Worm (Caenorhabditis elegans) whole organism, L4 larva: ENCODE data around the gene F58E6.8.

Source experiments
- D1046.2 ChIP-seq: fragments of 200-800 bp; sonication (Bioruptor generic); IDR thresholded peaks from 2 replicates; pipeline ENCODE4 v1.3.6; 2022; ENCODE audit warnings: missing genetic modification characterization, missing compliant biosample characterization
- F10B5.3 ChIP-seq: sonication (generic microtip); optimal IDR thresholded peaks from 2 replicates; lab custom pipeline; 2016; ENCODE audit warnings: mild to moderate bottlenecking, missing genetic modification characterization, missing compliant biosample characterization
- F37D6.2 ChIP-seq: sonication (generic microtip); optimal IDR thresholded peaks from 2 replicates; lab custom pipeline; 2016; ENCODE audit warnings: mild to moderate bottlenecking, missing genetic modification characterization, missing compliant biosample characterization
- F49E8.2 ChIP-seq: sonication (generic microtip); optimal IDR thresholded peaks from 2 replicates; lab custom pipeline; 2016; ENCODE audit warnings: missing compliant biosample characterization, mild to moderate bottlenecking, missing genetic modification characterization, borderline replicate concordance
- T26A8.4 ChIP-seq: fragments of 200-800 bp; sonication (Bioruptor generic); IDR thresholded peaks from 2 replicates; pipeline ENCODE4 v1.3.6; 2022; ENCODE audit warnings: missing genetic modification characterization, missing compliant biosample characterization
- Y5F2A.4 ChIP-seq: fragments of 200-800 bp; sonication (Bioruptor generic); optimal IDR thresholded peaks from 2 replicates; lab custom pipeline; 2018; ENCODE audit warnings: mild to moderate bottlenecking, missing genetic modification characterization, missing compliant biosample characterization
- arid-1 ChIP-seq: fragments of 200-800 bp; sonication (Bioruptor generic); conservative IDR thresholded peaks from 2 replicates; pipeline ENCODE4 v1.3.6; 2022; ENCODE audit warnings: missing genetic modification reagents, missing genetic modification characterization, missing compliant biosample characterization
- ceh-20 ChIP-seq: fragments of 200-800 bp; sonication (Bioruptor generic); IDR thresholded peaks from 2 replicates; pipeline ENCODE4 v1.3.6; 2022; ENCODE audit warnings: missing genetic modification reagents, missing genetic modification characterization, missing compliant biosample characterization
- ctbp-1 ChIP-seq: fragments of 200-800 bp; sonication (Bioruptor generic); IDR thresholded peaks from 2 replicates; pipeline ENCODE4 v1.3.6; 2022; ENCODE audit warnings: missing genetic modification reagents, missing genetic modification characterization, missing compliant biosample characterization
- daf-12 ChIP-seq: fragments of 150-350 bp; optimal IDR thresholded peaks from 2 replicates; lab custom pipeline; 2014; ENCODE audit warnings: missing biosample characterization, missing genetic modification reagents, missing genetic modification characterization
- daf-16 ChIP-seq, 3 experiments: sonication (generic microtip); optimal IDR thresholded peaks; 2 replicates each; lab custom pipeline; 2016 to 2017; ENCODE audit warnings: missing genetic modification characterization in 3 of 3, missing genetic modification reagents in 3 of 3, mild to moderate bottlenecking in 2 of 3, missing compliant biosample characterization in 2 of 3, missing biosample characterization in 1 of 3, moderate library complexity in 1 of 3
- daf-8 ChIP-seq: fragments of 200-800 bp; sonication (Bioruptor generic); IDR thresholded peaks from 2 replicates; pipeline ENCODE4 v1.3.6; 2022; ENCODE audit warnings: missing genetic modification characterization, missing compliant biosample characterization
- dmd-6 ChIP-seq: fragments of 200-800 bp; sonication (Bioruptor generic); IDR thresholded peaks from 2 replicates; pipeline ENCODE4 v1.3.6; 2022; ENCODE audit warnings: missing genetic modification reagents, missing genetic modification characterization, missing compliant biosample characterization
- dpl-1 ChIP-seq: fragments of 150-350 bp; optimal IDR thresholded peaks from 2 replicates; lab custom pipeline; 2014; ENCODE audit warnings: missing biosample characterization, missing genetic modification reagents, missing genetic modification characterization
- dve-1 ChIP-seq: sonication (generic microtip); optimal IDR thresholded peaks from 2 replicates; lab custom pipeline; 2017; ENCODE audit warnings: antibody characterized with exemption, mild to moderate bottlenecking, missing genetic modification characterization, missing compliant biosample characterization; ENCODE audit not compliant: insufficient read depth
- fkh-10 ChIP-seq: fragments of 150-350 bp; optimal IDR thresholded peaks from 2 replicates; lab custom pipeline; 2014; ENCODE audit warnings: missing biosample characterization, missing genetic modification reagents, missing genetic modification characterization
- hlh-30 ChIP-seq: sonication (generic microtip); optimal IDR thresholded peaks from 2 replicates; lab custom pipeline; 2017; ENCODE audit warnings: antibody characterized with exemption, mild to moderate bottlenecking, missing genetic modification characterization, missing compliant biosample characterization; ENCODE audit not compliant: insufficient read depth
- lim-7 ChIP-seq: fragments of 200-800 bp; sonication (Bioruptor generic); IDR thresholded peaks from 2 replicates; pipeline ENCODE4 v1.3.6; 2022; ENCODE audit warnings: missing genetic modification characterization, missing compliant biosample characterization
- lin-39 ChIP-seq: fragments of 150-350 bp; optimal IDR thresholded peaks from 2 replicates; lab custom pipeline; 2014; ENCODE audit warnings: missing biosample characterization, missing genetic modification reagents, missing genetic modification characterization
- madf-5 ChIP-seq, 2 experiments: fragments of 200-800 bp; sonication (Bioruptor generic); IDR thresholded peaks; 2 replicates each; pipeline ENCODE4 v1.3.6; 2022; ENCODE audit warnings: missing compliant biosample characterization in 2 of 2, missing genetic modification characterization in 2 of 2
- madf-9 ChIP-seq: fragments of 200-800 bp; sonication (Bioruptor generic); conservative IDR thresholded peaks from 2 replicates; pipeline ENCODE4 v1.3.6; 2022; ENCODE audit warnings: missing genetic modification reagents, missing genetic modification characterization, missing compliant biosample characterization
- mdt-29 ChIP-seq: fragments of 200-800 bp; sonication (Bioruptor generic); IDR thresholded peaks from 2 replicates; pipeline ENCODE4 v1.3.6; 2022; ENCODE audit warnings: missing genetic modification reagents, missing genetic modification characterization, missing compliant biosample characterization
- mep-1 ChIP-seq: fragments of 150-350 bp; sonication (generic microtip); optimal IDR thresholded peaks from 3 replicates; lab custom pipeline; 2014; ENCODE audit warnings: missing biosample characterization, missing genetic modification characterization
- nhr-11 ChIP-seq: fragments of 150-350 bp; optimal IDR thresholded peaks from 2 replicates; lab custom pipeline; 2014; ENCODE audit warnings: missing biosample characterization, missing genetic modification characterization
- nhr-237 ChIP-seq: sonication (generic microtip); optimal IDR thresholded peaks from 2 replicates; lab custom pipeline; 2017; ENCODE audit warnings: missing biosample characterization, missing genetic modification characterization
- nhr-41 ChIP-seq: fragments of 200-800 bp; sonication (Bioruptor generic); IDR thresholded peaks from 2 replicates; pipeline ENCODE4 v1.3.6; 2022; ENCODE audit warnings: missing genetic modification reagents, missing genetic modification characterization, missing compliant biosample characterization
- nhr-48 ChIP-seq: sonication (generic microtip); optimal IDR thresholded peaks from 2 replicates; lab custom pipeline; 2016; ENCODE audit warnings: mild to moderate bottlenecking, missing genetic modification characterization, missing compliant biosample characterization
- nhr-76 ChIP-seq: fragments of 150-350 bp; optimal IDR thresholded peaks from 2 replicates; lab custom pipeline; 2014; ENCODE audit warnings: missing biosample characterization, missing genetic modification characterization
- nhr-77 ChIP-seq: fragments of 150-350 bp; optimal IDR thresholded peaks from 2 replicates; lab custom pipeline; 2014; ENCODE audit warnings: missing biosample characterization, missing genetic modification characterization
- php-3 ChIP-seq: fragments of 200-800 bp; sonication (Bioruptor generic); IDR thresholded peaks from 2 replicates; pipeline ENCODE4 v1.3.6; 2022; ENCODE audit warnings: missing genetic modification reagents, missing genetic modification characterization, missing compliant biosample characterization
- saeg-2 ChIP-seq: fragments of 200-800 bp; sonication (Bioruptor generic); IDR thresholded peaks from 2 replicates; pipeline ENCODE4 v1.3.6; 2022; ENCODE audit warnings: missing genetic modification reagents, missing genetic modification characterization, missing compliant biosample characterization
- sdz-12 ChIP-seq: fragments of 200-800 bp; sonication (Bioruptor generic); optimal IDR thresholded peaks from 2 replicates; lab custom pipeline; 2018; ENCODE audit warnings: mild to moderate bottlenecking, missing genetic modification characterization, missing compliant biosample characterization
- set-16 ChIP-seq: fragments of 200-800 bp; sonication (Bioruptor generic); IDR thresholded peaks from 2 replicates; pipeline ENCODE4 v1.3.6; 2022; ENCODE audit warnings: missing genetic modification reagents, missing genetic modification characterization, missing compliant biosample characterization
- snpc-1.2 ChIP-seq: fragments of 200-800 bp; sonication (Bioruptor generic); IDR thresholded peaks from 2 replicates; pipeline ENCODE4 v1.3.6; 2022; ENCODE audit warnings: missing genetic modification reagents, missing genetic modification characterization, missing compliant biosample characterization
- spr-1 ChIP-seq: sonication (generic microtip); optimal IDR thresholded peaks from 2 replicates; lab custom pipeline; 2016; ENCODE audit warnings: mild to moderate bottlenecking, missing genetic modification characterization, missing compliant biosample characterization
- zfp-2 ChIP-seq: sonication (generic microtip); optimal IDR thresholded peaks from 2 replicates; lab custom pipeline; 2016; ENCODE audit warnings: mild to moderate bottlenecking, missing genetic modification characterization, missing compliant biosample characterization
- zfp-3 ChIP-seq: fragments of 200-800 bp; sonication (Bioruptor generic); conservative IDR thresholded peaks from 2 replicates; pipeline ENCODE4 v1.3.6; 2022; ENCODE audit warnings: missing genetic modification reagents, missing genetic modification characterization, missing compliant biosample characterization
- zip-11 ChIP-seq: fragments of 200-800 bp; sonication (Bioruptor generic); IDR thresholded peaks from 2 replicates; pipeline ENCODE4 v1.3.6; 2022; ENCODE audit warnings: missing genetic modification characterization, missing compliant biosample characterization
- ztf-11 ChIP-seq: fragments of 150-350 bp; optimal IDR thresholded peaks from 2 replicates; lab custom pipeline; 2014; ENCODE audit warnings: missing biosample characterization, missing genetic modification characterization
- ztf-7 ChIP-seq: fragments of 150-350 bp; optimal IDR thresholded peaks from 2 replicates; lab custom pipeline; 2014; ENCODE audit warnings: missing biosample characterization, missing genetic modification characterization

F58E6.8 gene

ce11 chrV:9786721-9787131 is 31.1 kb upstream of the F58E6.8 start, which contains the start of gene F46B6.6 (continued):
- TF ChIP-seq T26A8.4 (GFP tag; lab: Robert Waterston, UW) (no peak; the same call in 1 of the 2 replicates), snpc-1.2 (GFP tag; lab: Robert Waterston, UW) (peak; percentile 44; the same call in 1 of the 2 replicates), spr-1 (tag; lab: Kevin White, UChicago) (no peak), dpl-1 (GFP tag; lab: Kevin White, UChicago) (no peak), mdt-29 (GFP tag; lab: Robert Waterston, UW) (no peak), saeg-2 (GFP tag; lab: Robert Waterston, UW) (no peak), F10B5.3 (no peak), daf-16 (GFP tag; optimal IDR thresholded peaks at IDR 0.05; lab: Kevin White, UChicago) (no peak), daf-16 (tag; optimal IDR thresholded peaks at IDR 0.05; lab: Kevin White, UChicago) (no peak), hlh-30 (no peak), set-16 (no peak), madf-5 (GFP tag; IDR thresholded peaks at IDR 0.05; lab: Robert Waterston, UW) (no peak), fkh-10 (no peak), arid-1 (0 out of 2 replicates have a peak, but pooled peaks have one; percentile 21), ztf-7 (tag; lab: Kevin White, UChicago) (no peak), zfp-3 (GFP tag; lab: Robert Waterston, UW) (0 out of 2 replicates have a peak, but pooled peaks have one; percentile 10), madf-9 (GFP tag; lab: Robert Waterston, UW) (no peak), dve-1 (tag; lab: Kevin White, UChicago) (peak; percentile 3), F49E8.2 (tag; lab: Kevin White, UChicago) (no peak), nhr-77 (tag; lab: Kevin White, UChicago) (no peak), sdz-12 (GFP tag; lab: Kevin White, UChicago) (peak; percentile 80), ceh-20 (no peak), Y5F2A.4 (GFP tag; lab: Kevin White, UChicago) (peak; percentile 36), dmd-6 (peak; percentile 16; the same call in 1 of the 2 replicates), ctbp-1 (GFP tag; lab: Robert Waterston, UW) (no peak), lin-39 (no peak), zfp-2 (no peak), D1046.2 (GFP tag; lab: Robert Waterston, UW) (no peak), daf-12 (tag; lab: Kevin White, UChicago) (no peak), nhr-48 (peak; percentile 19), ztf-11 (tag; lab: Kevin White, UChicago) (no peak)

ce11 chrV:9784215-9784614 is 28.6 kb upstream of the F58E6.8 start:
- TF ChIP-seq spr-1 (tag; lab: Kevin White, UChicago) (no peak), T26A8.4 (GFP tag; lab: Robert Waterston, UW) (no peak), dve-1 (tag; lab: Kevin White, UChicago) (no peak), snpc-1.2 (GFP tag; lab: Robert Waterston, UW) (no peak), nhr-76 (tag; lab: Kevin White, UChicago) (no peak), mep-1 (tag; lab: Kevin White, UChicago) (no peak), saeg-2 (GFP tag; lab: Robert Waterston, UW) (no peak), zip-11 (GFP tag; lab: Robert Waterston, UW) (no peak)

DNA sequence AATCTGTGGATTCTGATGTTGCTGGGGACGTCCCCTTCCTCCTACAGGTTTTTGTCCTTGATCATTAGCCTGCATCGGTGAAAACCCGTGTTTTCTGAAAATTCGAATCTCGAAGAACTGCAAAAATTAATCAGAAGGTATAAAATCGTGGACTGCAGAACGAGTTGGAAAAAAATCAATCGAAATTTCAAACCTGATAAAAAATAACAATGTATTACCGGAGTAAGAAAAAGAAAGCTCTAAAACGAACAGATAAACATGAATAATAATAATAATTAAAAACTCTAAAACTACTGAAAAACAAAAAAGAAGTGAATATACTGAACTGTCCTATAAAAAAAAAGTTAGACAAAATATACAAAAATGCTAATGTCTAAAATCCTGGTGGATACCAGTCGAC is 27.3 kb upstream of the F58E6.8 start, which contains the start of gene F46B6.5:
TSS of gene F46B6.5 (minus strand) at position 101 of the 400 bp plus-strand sequence.
- TF ChIP-seq php-3 (GFP tag; lab: Robert Waterston, UW), result no peak
- no peak for TF ChIP-seq nhr-237 (tag; lab: Kevin White, UChicago)
- no peak for TF ChIP-seq nhr-41 (GFP tag; lab: Robert Waterston, UW)
- TF ChIP-seq F49E8.2 (tag; lab: Kevin White, UChicago), result no peak
- no peak for TF ChIP-seq nhr-11 (tag; lab: Kevin White, UChicago)
- TF ChIP-seq ztf-7 (tag; lab: Kevin White, UChicago), result no peak
- TF ChIP-seq F37D6.2 (tag; lab: Kevin White, UChicago), result no peak
- no peak for TF ChIP-seq ceh-20
- no peak for TF ChIP-seq sdz-12 (GFP tag; lab: Kevin White, UChicago)
- no peak for TF ChIP-seq nhr-77 (tag; lab: Kevin White, UChicago)
- TF ChIP-seq arid-1, result no peak
- TF ChIP-seq daf-8 (GFP tag; lab: Robert Waterston, UW), result no peak
- TF ChIP-seq lim-7, result no peak
- TF ChIP-seq dpl-1 (GFP tag; lab: Kevin White, UChicago), result no peak
- TF ChIP-seq snpc-1.2 (GFP tag; lab: Robert Waterston, UW), result no peak
